Worm (Caenorhabditis elegans): Measurements from ENCODE around the gene T21B4.3.

ce11 chrII:12518809-12519344 lies 22.0 kb upstream of the T21B4.3 start, which contains the start of gene srh-70:
- TF ChIP-seq ahr-1 (tag; optimal IDR thresholded peaks at IDR 0.05) (no peak), fkh-6 (tag; optimal IDR thresholded peaks at IDR 0.05) (no peak), dmd-4 (tag; optimal IDR thresholded peaks at IDR 0.05; ENCODE audit: borderline replicate concordance) (no peak), hlh-13 (GFP tag; optimal IDR thresholded peaks at IDR 0.05) (no peak), elt-2 (tag; optimal IDR thresholded peaks at IDR 0.05) (no peak), pqm-1 (tag; optimal IDR thresholded peaks at IDR 0.05) (no peak), T23F11.4 (GFP tag; optimal IDR thresholded peaks at IDR 0.05) (no peak), ceh-2 (tag; optimal IDR thresholded peaks at IDR 0.05) (no peak), pag-3 (tag; optimal IDR thresholded peaks at IDR 0.05; ENCODE audit: borderline replicate concordance) (no peak), pha-4 (tag; optimal IDR thresholded peaks at IDR 0.05) (no peak)
